Worm (Caenorhabditis elegans): Measurements from ENCODE around the gene srt-38.

- TF ChIP-seq cog-1 (tag; optimal IDR thresholded peaks at IDR 0.05) (no peak), med-1 (GFP tag; optimal IDR thresholded peaks at IDR 0.05; ENCODE audit: insufficient read depth) (no peak)
Observed at ce11 chrV:4242431-4242830, 28.7 kb downstream of the srt-38 start, which contains the start of gene srt-12.

Measured in whole organism, midembryonic.